Worm (Caenorhabditis elegans): ENCODE measurements around the gene Y37D8A.16.

DNA sequence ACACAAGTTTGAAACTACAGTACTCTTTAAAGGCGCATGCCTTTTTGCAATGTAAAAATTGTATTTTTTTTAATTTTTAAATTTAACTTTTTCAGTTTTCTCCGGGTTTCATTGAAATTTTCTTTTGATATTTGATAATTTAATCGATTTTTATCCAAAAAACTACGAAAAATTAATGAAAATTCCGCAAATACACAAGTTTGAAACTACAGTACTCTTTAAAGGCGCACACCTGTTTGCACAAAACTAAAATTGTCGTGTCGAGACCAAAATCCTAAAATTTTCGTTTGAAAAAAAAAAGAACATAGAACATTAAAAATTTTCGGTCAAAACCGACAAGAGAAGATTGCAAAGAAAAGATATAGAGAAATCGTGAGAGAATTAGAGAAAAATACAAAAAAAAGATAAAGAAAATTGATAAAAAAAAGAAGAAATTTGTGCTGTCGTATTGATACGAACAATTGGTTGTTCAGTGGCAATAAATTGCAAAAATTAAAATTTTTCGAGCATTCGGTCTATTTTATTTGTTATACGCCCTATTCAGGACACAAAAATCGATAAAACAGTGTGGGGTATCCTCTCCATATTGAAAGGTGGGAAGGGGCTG, 49.1 kb upstream of the Y37D8A.16 start:
- no peak for TF ChIP-seq snpc-4 (GFP tag; optimal IDR thresholded peaks at IDR 0.05)
- no peak for TF ChIP-seq snpc-4 (tag; optimal IDR thresholded peaks at IDR 0.05)
- no peak for TF ChIP-seq sdz-38 (tag; optimal IDR thresholded peaks at IDR 0.05)
- TF ChIP-seq nhr-120 (GFP tag; IDR thresholded peaks at IDR 0.05) = no peak
